Worm (Caenorhabditis elegans) whole organism, L3 larva: ENCODE results near the gene Y45F3A.1.

Experiments
- ZK546.5 ChIP-seq: sonication (generic microtip); optimal IDR thresholded peaks from 2 replicates; lab custom pipeline; 2017; ENCODE audit warnings: missing biosample characterization, missing genetic modification characterization
- aly-2 ChIP-seq: fragments of 150-350 bp; optimal IDR thresholded peaks from 2 replicates; lab custom pipeline; 2014; ENCODE audit warnings: missing biosample characterization, missing genetic modification characterization
- ama-1 ChIP-seq: fragments of 150-350 bp; optimal IDR thresholded peaks from 2 replicates; lab custom pipeline; 2018
- ceh-16 ChIP-seq: sonication (generic microtip); optimal IDR thresholded peaks from 2 replicates; lab custom pipeline; 2017; ENCODE audit warnings: missing biosample characterization, missing genetic modification characterization
- daf-12 ChIP-seq: fragments of 150-350 bp; optimal IDR thresholded peaks from 2 replicates; lab custom pipeline; 2014; ENCODE audit warnings: missing biosample characterization, missing genetic modification reagents, missing genetic modification characterization
- egl-27 ChIP-seq: sonication (generic microtip); optimal IDR thresholded peaks from 4 replicates; lab custom pipeline; 2017; ENCODE audit warnings: missing biosample characterization, missing genetic modification reagents, missing genetic modification characterization
- egl-5 ChIP-seq: fragments of 150-350 bp; optimal IDR thresholded peaks from 2 replicates; lab custom pipeline; 2017; ENCODE audit warnings: missing biosample characterization, missing genetic modification reagents, missing genetic modification characterization, inconsistent platforms
- elt-1 ChIP-seq: fragments of 150-350 bp; optimal IDR thresholded peaks from 2 replicates; lab custom pipeline; 2014; ENCODE audit warnings: missing biosample characterization, missing genetic modification characterization
- elt-2 ChIP-seq: sonication (generic microtip); optimal IDR thresholded peaks from 2 replicates; lab custom pipeline; 2016; ENCODE audit warnings: missing genetic modification reagents, mild to moderate bottlenecking, missing genetic modification characterization, missing compliant biosample characterization
- elt-3 ChIP-seq, 3 experiments: fragments of 150-350 bp in 1 of 3; sonication (generic microtip) in 2 of 3; optimal IDR thresholded peaks; 2 replicates in 2 of 3; 4 replicates in 1 of 3; lab custom pipeline; 2014 to 2017; ENCODE audit warnings: missing biosample characterization in 3 of 3, missing genetic modification characterization in 3 of 3
- eor-1 ChIP-seq, 2 experiments: fragments of 150-350 bp; optimal IDR thresholded peaks; 2 replicates each; lab custom pipeline; 2014 to 2018; ENCODE audit warnings: missing biosample characterization in 2 of 2, missing genetic modification characterization in 2 of 2
- fkh-10 ChIP-seq: sonication (generic microtip); optimal IDR thresholded peaks from 2 replicates; lab custom pipeline; 2017; ENCODE audit warnings: missing biosample characterization, missing genetic modification reagents, missing genetic modification characterization
- fkh-2 ChIP-seq: fragments of 150-350 bp; optimal IDR thresholded peaks from 2 replicates; lab custom pipeline; 2014; ENCODE audit warnings: missing biosample characterization, missing genetic modification reagents, missing genetic modification characterization
- fos-1 ChIP-seq: fragments of 150-350 bp; optimal IDR thresholded peaks from 2 replicates; lab custom pipeline; 2014; ENCODE audit warnings: missing biosample characterization, missing genetic modification characterization
- hmg-11 ChIP-seq: sonication (generic microtip); optimal IDR thresholded peaks from 2 replicates; lab custom pipeline; 2016; ENCODE audit warnings: missing genetic modification characterization, missing compliant biosample characterization
- jun-1 ChIP-seq: fragments of 150-350 bp; optimal IDR thresholded peaks from 2 replicates; lab custom pipeline; 2014; ENCODE audit warnings: missing biosample characterization, missing genetic modification reagents, missing genetic modification characterization
- lin-15B ChIP-seq: fragments of 150-350 bp; optimal IDR thresholded peaks from 2 replicates; lab custom pipeline; 2014; ENCODE audit warnings: missing biosample characterization, missing genetic modification characterization
- lin-39 ChIP-seq: fragments of 150-350 bp; optimal IDR thresholded peaks from 2 replicates; lab custom pipeline; 2018; ENCODE audit warnings: missing biosample characterization, missing genetic modification reagents, missing genetic modification characterization
- lsy-12 ChIP-seq: sonication (generic microtip); optimal IDR thresholded peaks from 2 replicates; lab custom pipeline; 2016; ENCODE audit warnings: mild to moderate bottlenecking, missing genetic modification characterization, missing compliant biosample characterization
- mml-1 ChIP-seq: fragments of 150-350 bp; sonication (generic microtip); optimal IDR thresholded peaks from 3 replicates; lab custom pipeline; 2014; ENCODE audit warnings: missing biosample characterization, missing genetic modification characterization
- nfya-1 ChIP-seq: sonication (generic microtip); optimal IDR thresholded peaks from 2 replicates; lab custom pipeline; 2017; ENCODE audit warnings: missing genetic modification characterization, mild to moderate bottlenecking, missing compliant biosample characterization, antibody characterized with exemption, moderate library complexity; ENCODE audit not compliant: insufficient read depth
- nhr-11 ChIP-seq: fragments of 150-350 bp; optimal IDR thresholded peaks from 2 replicates; lab custom pipeline; 2014; ENCODE audit warnings: missing biosample characterization, missing genetic modification characterization
- nhr-12 ChIP-seq: fragments of 150-350 bp; optimal IDR thresholded peaks from 2 replicates; lab custom pipeline; 2014; ENCODE audit warnings: missing biosample characterization, missing genetic modification characterization
- nhr-237 ChIP-seq: fragments of 150-350 bp; optimal IDR thresholded peaks from 2 replicates; lab custom pipeline; 2014; ENCODE audit warnings: missing biosample characterization, missing genetic modification characterization
- nhr-25 ChIP-seq: sonication (generic microtip); optimal IDR thresholded peaks from 2 replicates; lab custom pipeline; 2017; ENCODE audit warnings: missing biosample characterization, missing genetic modification characterization
- nhr-28 ChIP-seq: fragments of 150-350 bp; optimal IDR thresholded peaks from 2 replicates; lab custom pipeline; 2014; ENCODE audit warnings: missing biosample characterization, missing genetic modification characterization
- nhr-43 ChIP-seq: sonication (generic microtip); optimal IDR thresholded peaks from 2 replicates; lab custom pipeline; 2016; ENCODE audit warnings: mild to moderate bottlenecking, missing genetic modification characterization, missing compliant biosample characterization; ENCODE audit not compliant: poor library complexity, severe bottlenecking
- nhr-76 ChIP-seq: fragments of 150-350 bp; sonication (generic microtip); optimal IDR thresholded peaks from 5 replicates; lab custom pipeline; 2014; ENCODE audit warnings: missing biosample characterization, missing genetic modification characterization
- pqm-1 ChIP-seq: fragments of 150-350 bp; optimal IDR thresholded peaks from 2 replicates; lab custom pipeline; 2017; ENCODE audit warnings: missing biosample characterization, missing genetic modification characterization, inconsistent platforms
- sea-2 ChIP-seq: fragments of 150-350 bp; sonication (generic microtip); optimal IDR thresholded peaks from 4 replicates; lab custom pipeline; 2014; ENCODE audit warnings: missing biosample characterization, missing genetic modification reagents, missing genetic modification characterization
- snpc-4 ChIP-seq: fragments of 150-350 bp; optimal IDR thresholded peaks from 2 replicates; lab custom pipeline; 2014; ENCODE audit warnings: missing biosample characterization, missing genetic modification characterization
- tbx-2 ChIP-seq: sonication (generic microtip); optimal IDR thresholded peaks from 2 replicates; lab custom pipeline; 2016; ENCODE audit warnings: mild to moderate bottlenecking, missing genetic modification characterization, missing compliant biosample characterization
- unc-39 ChIP-seq: sonication (generic microtip); optimal IDR thresholded peaks from 4 replicates; lab custom pipeline; 2017; ENCODE audit warnings: missing biosample characterization, missing genetic modification characterization
- unc-62 ChIP-seq: fragments of 150-350 bp; sonication (generic microtip); optimal IDR thresholded peaks from 4 replicates; lab custom pipeline; 2014; ENCODE audit warnings: missing biosample characterization, missing genetic modification reagents, missing genetic modification characterization

Gene Y45F3A.1

ce11 chrIII:10583483-10583882 lies 21.8 kb upstream of the Y45F3A.1 start:
- TF ChIP-seq sea-2 (GFP tag; lab: Kevin White, UChicago), result no peak
- no peak for TF ChIP-seq elt-1 (tag; lab: Kevin White, UChicago)
- no peak for TF ChIP-seq egl-5 (tag; lab: Kevin White, UChicago)
- no peak for TF ChIP-seq nhr-11 (tag; lab: Kevin White, UChicago)
- no peak for TF ChIP-seq mml-1 (tag; lab: Kevin White, UChicago)
- TF ChIP-seq nhr-237 (tag; lab: Kevin White, UChicago), result no peak
- no peak for TF ChIP-seq egl-27 (tag; lab: Kevin White, UChicago)
- no peak for TF ChIP-seq unc-62 (GFP tag; lab: Kevin White, UChicago)
- TF ChIP-seq jun-1 (tag; lab: Kevin White, UChicago), result no peak
- no peak for TF ChIP-seq elt-3 (tag; optimal IDR thresholded peaks at IDR 0.05; lab: Kevin White, UChicago)
- no peak for TF ChIP-seq ceh-16 (tag; lab: Kevin White, UChicago)
- TF ChIP-seq tbx-2, result no peak
- TF ChIP-seq, all 47 proteins: peak for 0

DNA sequence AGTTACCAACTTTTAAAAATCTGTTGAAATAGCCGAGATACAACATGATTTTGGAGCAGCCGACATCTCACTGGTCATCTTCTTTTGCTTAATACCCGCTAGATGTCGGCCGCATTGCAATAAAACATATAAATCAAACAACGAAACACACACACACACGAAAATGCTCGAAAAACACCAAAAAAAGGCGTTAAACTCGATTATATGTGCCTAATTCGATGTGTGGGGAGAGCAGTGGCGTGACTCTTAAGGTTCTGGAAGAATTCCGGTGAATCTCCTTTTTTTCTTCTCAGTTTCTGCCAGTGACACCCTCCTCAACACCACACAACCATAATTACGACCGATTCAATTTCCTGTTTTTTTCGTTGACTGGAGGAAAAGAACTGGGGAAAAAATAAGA lies 18.5 kb upstream of the Y45F3A.1 start:
- peak; percentile 24 for TF ChIP-seq snpc-4 (tag; lab: Kevin White, UChicago)
- no peak for TF ChIP-seq ZK546.5

- TF ChIP-seq nhr-25 (tag; lab: Kevin White, UChicago), result no peak
- TF ChIP-seq jun-1 (tag; lab: Kevin White, UChicago), result no peak
- TF ChIP-seq elt-1 (tag; lab: Kevin White, UChicago), result no peak
- no peak for TF ChIP-seq unc-39 (tag; lab: Kevin White, UChicago)
- TF ChIP-seq nhr-43 (tag; lab: Kevin White, UChicago), result no peak
- no peak for TF ChIP-seq fos-1 (tag; lab: Kevin White, UChicago)
- TF ChIP-seq unc-62 (GFP tag; lab: Kevin White, UChicago), result no peak
Measured at ce11 chrIII:10578873-10579272, 17.2 kb upstream of the Y45F3A.1 start.

DNA sequence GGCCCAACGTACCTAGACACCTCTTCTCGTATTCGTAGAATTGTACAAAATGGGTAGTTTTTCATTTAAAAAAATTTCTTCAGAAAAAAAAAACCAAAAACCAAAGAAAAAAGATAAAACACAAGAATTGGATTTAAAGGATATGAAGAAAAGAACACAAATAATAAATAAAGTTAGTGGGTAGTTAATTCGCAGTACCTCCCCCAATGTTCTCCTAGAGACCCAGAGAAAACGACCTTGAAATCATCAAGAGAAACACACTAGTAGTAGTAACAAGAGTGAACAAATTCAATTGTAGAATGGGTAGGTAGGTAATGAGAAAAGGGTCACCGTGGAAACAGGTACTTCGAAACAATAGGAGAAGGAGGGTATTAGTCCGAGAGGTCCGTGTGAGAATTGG lies 16.1 kb upstream of the Y45F3A.1 start:
- no peak for TF ChIP-seq nhr-237 (tag; lab: Kevin White, UChicago)
- peak; percentile 49 for TF ChIP-seq nhr-25 (tag; lab: Kevin White, UChicago)
- no peak for TF ChIP-seq lsy-12 (tag; lab: Kevin White, UChicago)
- no peak for TF ChIP-seq sea-2 (GFP tag; lab: Kevin White, UChicago)
- no peak for TF ChIP-seq lin-39 (tag; lab: Kevin White, UChicago)

- TF ChIP-seq lin-15B (tag; lab: Kevin White, UChicago), result no peak
- no peak for TF ChIP-seq nhr-12
- TF ChIP-seq egl-27 (tag; lab: Kevin White, UChicago), result no peak
Measured at ce11 chrIII:10575320-10575719, 13.6 kb upstream of the Y45F3A.1 start, which contains the start of gene Y45F3A.4. TSS of gene Y45F3A.4 (minus strand) at chrIII:10575420.

ce11 chrIII:10569246-10569645 lies 7.5 kb upstream of the Y45F3A.1 start:
- TF ChIP-seq aly-2 (tag; lab: Kevin White, UChicago) (no peak), nfya-1 (tag; lab: Kevin White, UChicago) (peak; percentile 71)

ce11 chrIII:10565926-10566325 lies 4.2 kb upstream of the Y45F3A.1 start, which contains the start of gene acdh-11:
TSS of gene acdh-11 (plus strand) at chrIII:10566258.
- TF ChIP-seq fos-1 (tag; lab: Kevin White, UChicago), result no peak
- no peak for TF ChIP-seq mml-1 (tag; lab: Kevin White, UChicago)
- no peak for TF ChIP-seq ama-1 (lab: Kevin White, UChicago)
- TF ChIP-seq hmg-11, result peak; percentile 8
- TF ChIP-seq lin-15B (tag; lab: Kevin White, UChicago), result no peak
- peak; percentile 30 for TF ChIP-seq nfya-1 (tag; lab: Kevin White, UChicago)
- TF ChIP-seq ceh-16 (tag; lab: Kevin White, UChicago), result no peak
- peak; percentile 65 for TF ChIP-seq elt-2 (tag; lab: Kevin White, UChicago)
- no peak for TF ChIP-seq daf-12 (tag; lab: Kevin White, UChicago)
- no peak for TF ChIP-seq fkh-10 (GFP tag; lab: Kevin White, UChicago)
- TF ChIP-seq nhr-43 (tag; lab: Kevin White, UChicago), result peak; percentile 22
- no peak for TF ChIP-seq fkh-2
- TF ChIP-seq eor-1 (tag; optimal IDR thresholded peaks at IDR 0.05; lab: Kevin White, UChicago), result no peak
- TF ChIP-seq ZK546.5, result no peak
- TF ChIP-seq nhr-28 (tag; lab: Kevin White, UChicago), result no peak
- no peak for TF ChIP-seq nhr-76 (tag; lab: Kevin White, UChicago)
- no peak for TF ChIP-seq aly-2 (tag; lab: Kevin White, UChicago)
- TF ChIP-seq pqm-1, result peak; percentile 24
- TF ChIP-seq lsy-12 (tag; lab: Kevin White, UChicago), result no peak
